Worm (Caenorhabditis elegans): Measurements from ENCODE around the gene C34C6.9.

ce11 chrII:8658835-8659234, 26.9 kb upstream of the C34C6.9 start, which contains the start of gene atg-10:
- TF ChIP-seq nhr-11 (tag; optimal IDR thresholded peaks at IDR 0.05) (no peak), fkh-10 (GFP tag; optimal IDR thresholded peaks at IDR 0.05) (no peak), fos-1 (tag; optimal IDR thresholded peaks at IDR 0.05) (no peak), snpc-4 (tag; optimal IDR thresholded peaks at IDR 0.05) (no peak)

Measured in whole organism, L3 larva.